Fruit fly (Drosophila melanogaster) whole organism, embryonic: ENCODE results near the gene beat-Ib.

Source experiments
- Awh ChIP-seq: fragments of 200-800 bp; sonication (Bioruptor generic); IDR thresholded peaks from 2 replicates; pipeline ENCODE4, ENCODE4 v1.3.6; 2022; ENCODE audit warnings: missing biosample characterization, missing genetic modification characterization
- Blimp-1 ChIP-seq: fragments of 200-800 bp; sonication (Bioruptor generic); optimal IDR thresholded peaks from 3 replicates; lab custom pipeline; 2018; ENCODE audit warnings: missing biosample characterization, missing genetic modification characterization, mild to moderate bottlenecking, moderate library complexity, missing genetic modification reagents
- CG1233 ChIP-seq: fragments of 200-800 bp; sonication (Bioruptor generic); optimal IDR thresholded peaks from 4 replicates; lab custom pipeline; 2018; ENCODE audit warnings: missing biosample characterization, mild to moderate bottlenecking, missing genetic modification characterization
- CG12659 ChIP-seq: fragments of 200-800 bp; sonication (Bioruptor generic); optimal IDR thresholded peaks from 3 replicates; lab custom pipeline; 2017; ENCODE audit warnings: mild to moderate bottlenecking, missing biosample characterization, missing genetic modification reagents, missing genetic modification characterization
- CG13424 ChIP-seq: fragments of 200-800 bp; sonication (Bioruptor generic); optimal IDR thresholded peaks from 2 replicates; lab custom pipeline; 2019; ENCODE audit warnings: missing biosample characterization, mild to moderate bottlenecking, missing genetic modification characterization, moderate library complexity
- CG13775 ChIP-seq: fragments of 200-800 bp; sonication (Bioruptor generic); optimal IDR thresholded peaks from 3 replicates; lab custom pipeline; 2017; ENCODE audit warnings: missing biosample characterization, mild to moderate bottlenecking, missing genetic modification characterization
- CG14050 ChIP-seq: fragments of 200-800 bp; sonication (Bioruptor generic); IDR thresholded peaks from 3 replicates; pipeline ENCODE4 v1.3.6; 2022; ENCODE audit warnings: missing biosample characterization, missing genetic modification characterization
- CG1647 ChIP-seq: fragments of 200-800 bp; sonication (Bioruptor generic); optimal IDR thresholded peaks from 3 replicates; lab custom pipeline; 2016; ENCODE audit warnings: missing biosample characterization, missing genetic modification characterization
- CG17385 ChIP-seq: fragments of 200-800 bp; sonication (Bioruptor generic); optimal IDR thresholded peaks from 3 replicates; lab custom pipeline; 2018; ENCODE audit warnings: missing biosample characterization, mild to moderate bottlenecking, missing genetic modification characterization
- CG18011 ChIP-seq: fragments of 200-800 bp; sonication (Bioruptor generic); optimal IDR thresholded peaks from 2 replicates; lab custom pipeline; 2017; ENCODE audit warnings: missing biosample characterization, missing genetic modification characterization, mild to moderate bottlenecking, moderate library complexity, missing genotype
- CG3281 ChIP-seq: fragments of 200-800 bp; sonication (Bioruptor generic); optimal IDR thresholded peaks from 3 replicates; lab custom pipeline; 2017; ENCODE audit warnings: missing biosample characterization, mild to moderate bottlenecking, missing genetic modification characterization
- CG33213 ChIP-seq: fragments of 200-800 bp; sonication (Bioruptor generic); optimal IDR thresholded peaks from 3 replicates; lab custom pipeline; 2016; ENCODE audit warnings: missing biosample characterization, missing genetic modification characterization
- CG4360 ChIP-seq: fragments of 200-800 bp; sonication (Bioruptor generic); IDR thresholded peaks from 2 replicates; pipeline ENCODE4 v1.3.6; 2022; ENCODE audit warnings: missing biosample characterization, missing genetic modification characterization
- CG6654 ChIP-seq: fragments of 200-800 bp; sonication (Bioruptor generic); optimal IDR thresholded peaks from 2 replicates; lab custom pipeline; 2017; ENCODE audit warnings: missing biosample characterization, mild to moderate bottlenecking, missing genetic modification characterization
- CG9876 ChIP-seq: fragments of 200-800 bp; sonication (Bioruptor generic); optimal IDR thresholded peaks from 2 replicates; lab custom pipeline; 2016; ENCODE audit warnings: missing biosample characterization, missing genetic modification characterization
- CoRest ChIP-seq: fragments of 200-800 bp; sonication (Bioruptor generic); optimal IDR thresholded peaks from 3 replicates; lab custom pipeline; 2018; ENCODE audit warnings: missing biosample characterization, mild to moderate bottlenecking, missing genetic modification characterization, moderate library complexity
- Dbx ChIP-seq: fragments of 200-800 bp; sonication (Bioruptor generic); IDR thresholded peaks from 3 replicates; pipeline ENCODE4 v1.3.6; 2022; ENCODE audit warnings: missing biosample characterization, missing genetic modification characterization
- ERR ChIP-seq: fragments of 200-800 bp; sonication (Bioruptor generic); optimal IDR thresholded peaks from 2 replicates; lab custom pipeline; 2016; ENCODE audit warnings: missing biosample characterization, missing genetic modification characterization
- Elba2 ChIP-seq: fragments of 200-800 bp; sonication (Bioruptor generic); optimal IDR thresholded peaks from 3 replicates; lab custom pipeline; 2016; ENCODE audit warnings: missing biosample characterization, missing genetic modification characterization
- HHEX ChIP-seq: fragments of 200-800 bp; sonication (Bioruptor generic); optimal IDR thresholded peaks from 3 replicates; lab custom pipeline; 2017; ENCODE audit warnings: missing biosample characterization, mild to moderate bottlenecking, missing genetic modification characterization, missing genetic modification reagents
- Hr39 ChIP-seq: fragments of >200 bp; optimal IDR thresholded peaks from 2 replicates; lab custom pipeline; 2017
- Myb ChIP-seq: fragments of 200-800 bp; sonication (Bioruptor generic); optimal IDR thresholded peaks from 2 replicates; lab custom pipeline; 2016; ENCODE audit warnings: missing biosample characterization, missing genetic modification characterization
- NC2β ChIP-seq: fragments of 200-800 bp; sonication (Bioruptor generic); optimal IDR thresholded peaks from 2 replicates; lab custom pipeline; 2016; ENCODE audit warnings: missing biosample characterization, missing genetic modification characterization
- Neu2 ChIP-seq: fragments of 200-800 bp; sonication (Bioruptor generic); optimal IDR thresholded peaks from 3 replicates; lab custom pipeline; 2016; ENCODE audit warnings: missing biosample characterization, missing genetic modification characterization, borderline replicate concordance
- PHDP ChIP-seq: fragments of 200-800 bp; sonication (Bioruptor generic); optimal IDR thresholded peaks from 3 replicates; lab custom pipeline; 2018; ENCODE audit warnings: missing biosample characterization, mild to moderate bottlenecking, missing genetic modification characterization, moderate library complexity
- Rfx ChIP-seq: fragments of 200-800 bp; sonication (Bioruptor generic); IDR thresholded peaks from 2 replicates; pipeline ENCODE4 v1.3.6; 2022; ENCODE audit warnings: missing biosample characterization, missing genetic modification characterization
- Stat92E ChIP-seq, 3 experiments: fragments of >200 bp in 2 of 3; fragments of 200-800 bp in 1 of 3; sonication (Bioruptor generic) in 1 of 3; optimal IDR thresholded peaks; 2 replicates each; lab custom pipeline; 2017 to 2019; ENCODE audit warnings: missing biosample characterization in 3 of 3, missing genetic modification characterization in 3 of 3, mild to moderate bottlenecking in 1 of 3, moderate library complexity in 1 of 3
- amos ChIP-seq: fragments of 200-800 bp; sonication (Bioruptor generic); IDR thresholded peaks from 2 replicates; pipeline ENCODE4 v1.3.6; 2022; ENCODE audit warnings: missing biosample characterization, missing genetic modification characterization; ENCODE audit not compliant: partially characterized antibody
- ash1 ChIP-seq: fragments of 200-800 bp; sonication (Bioruptor generic); optimal IDR thresholded peaks from 2 replicates; lab custom pipeline; 2018; ENCODE audit warnings: missing biosample characterization, mild to moderate bottlenecking, missing genetic modification characterization
- ci ChIP-seq: fragments of 200-800 bp; sonication (Bioruptor generic); IDR thresholded peaks from 3 replicates; pipeline ENCODE4 v1.3.6; 2022; ENCODE audit warnings: missing biosample characterization, missing genetic modification characterization
- crc ChIP-seq: fragments of 200-800 bp; sonication (Bioruptor generic); optimal IDR thresholded peaks from 2 replicates; lab custom pipeline; 2016; ENCODE audit warnings: missing biosample characterization, missing genetic modification characterization
- en ChIP-seq: fragments of 200-800 bp; sonication (Bioruptor generic); optimal IDR thresholded peaks from 2 replicates; lab custom pipeline; 2016; ENCODE audit warnings: missing biosample characterization, missing genetic modification characterization
- eyg ChIP-seq: fragments of 200-800 bp; sonication (Bioruptor generic); optimal IDR thresholded peaks from 3 replicates; lab custom pipeline; 2016; ENCODE audit warnings: missing biosample characterization, missing genetic modification characterization
- inv ChIP-seq: fragments of 200-800 bp; sonication (Bioruptor generic); IDR thresholded peaks from 2 replicates; pipeline ENCODE4 v1.3.6; 2022; ENCODE audit warnings: missing biosample characterization, missing genetic modification characterization; ENCODE audit not compliant: partially characterized antibody
- lab ChIP-seq: fragments of 200-800 bp; sonication (Bioruptor generic); optimal IDR thresholded peaks from 3 replicates; lab custom pipeline; 2017; ENCODE audit warnings: missing biosample characterization, missing genetic modification characterization, mild to moderate bottlenecking, moderate library complexity, missing genetic modification reagents
- maf-S ChIP-seq: fragments of 200-800 bp; sonication (Bioruptor generic); optimal IDR thresholded peaks from 2 replicates; lab custom pipeline; 2016; ENCODE audit warnings: missing biosample characterization, missing genetic modification characterization
- mirr ChIP-seq: fragments of 200-800 bp; sonication (Bioruptor generic); optimal IDR thresholded peaks from 3 replicates; lab custom pipeline; 2018; ENCODE audit warnings: missing biosample characterization, mild to moderate bottlenecking, missing genetic modification characterization
- sob ChIP-seq: fragments of 200-800 bp; sonication (Bioruptor generic); IDR thresholded peaks from 2 replicates; pipeline ENCODE4 v1.3.6; 2022; ENCODE audit warnings: missing biosample characterization, missing genetic modification characterization
- tll ChIP-seq, 2 experiments: fragments of 200-800 bp in 1 of 2; fragments of >200 bp in 1 of 2; sonication (Bioruptor generic) in 1 of 2; optimal IDR thresholded peaks; 2 replicates each; lab custom pipeline; 2017 to 2019; ENCODE audit warnings: missing biosample characterization in 2 of 2, missing genetic modification characterization in 2 of 2, mild to moderate bottlenecking in 1 of 2, moderate library complexity in 1 of 2
- unpg ChIP-seq: fragments of 200-800 bp; sonication (Bioruptor generic); optimal IDR thresholded peaks from 3 replicates; lab custom pipeline; 2018; ENCODE audit warnings: missing biosample characterization, mild to moderate bottlenecking, missing genetic modification characterization, moderate library complexity
- usp ChIP-seq: fragments of >200 bp; optimal IDR thresholded peaks from 2 replicates; lab custom pipeline; 2017; ENCODE audit warnings: missing biosample characterization, missing genetic modification characterization
- zf30C ChIP-seq: fragments of 200-800 bp; sonication (Bioruptor generic); optimal IDR thresholded peaks from 3 replicates; lab custom pipeline; 2018; ENCODE audit warnings: missing biosample characterization, mild to moderate bottlenecking, missing genetic modification characterization

The beat-Ib gene

dm6 chr2L:15912901-15913673 is 49.1 kb downstream of the beat-Ib start (continued):
- TF ChIP-seq NC2β (no peak), CG13424 (tag; lab: Kevin White, UChicago) (peak; percentile 88), CG17385 (GFP tag; lab: Kevin White, UChicago) (peak; percentile 79), CoRest (tag; lab: Kevin White, UChicago) (peak; percentile 94), amos (GFP tag; lab: Robert Waterston, UW) (peak; percentile 23; the same call in 1 of the 2 replicates), CG6654 (GFP tag; lab: Kevin White, UChicago) (peak; percentile 68), inv (GFP tag; lab: Robert Waterston, UW) (no peak), en (no peak), eyg (no peak), ash1 (no peak), maf-S (no peak), ERR (GFP tag; lab: Kevin White, UChicago) (peak; percentile 40), mirr (GFP tag; lab: Kevin White, UChicago) (peak; percentile 98), Myb (GFP tag; lab: Kevin White, UChicago) (no peak), Rfx (GFP tag; lab: Robert Waterston, UW) (peak; percentile 58), tll (GFP tag; optimal IDR thresholded peaks at IDR 0.05; lab: Kevin White, UChicago) (no peak), CG9876 (GFP tag; lab: Kevin White, UChicago) (no peak), CG1647 (no peak), CG1233 (GFP tag; lab: Kevin White, UChicago) (peak; percentile 78), Hr39 (lab: Kevin White, UChicago) (no peak), sob (GFP tag; lab: Robert Waterston, UW) (no peak), Awh (GFP tag; lab: Robert Waterston, UW) (no peak), CG18011 (GFP tag; lab: Kevin White, UChicago) (no peak), Dbx (GFP tag; lab: Robert Waterston, UW) (peak; percentile 50; the same call in 2 of the 3 replicates), HHEX (no peak), CG13775 (GFP tag; lab: Kevin White, UChicago) (peak; percentile 82), zf30C (peak; percentile 12), CG3281 (GFP tag; lab: Kevin White, UChicago) (peak; percentile 72), CG12659 (GFP tag; lab: Kevin White, UChicago) (peak; percentile 90), Neu2 (GFP tag; lab: Kevin White, UChicago) (no peak), CG14050 (GFP tag; lab: Robert Waterston, UW) (no peak), CG4360 (GFP tag; lab: Robert Waterston, UW) (no peak), usp (GFP tag; lab: Kevin White, UChicago) (no peak), Stat92E (GFP tag; optimal IDR thresholded peaks at IDR 0.05; lab: Kevin White, UChicago) (no peak), CG33213 (peak; percentile 2), Elba2 (GFP tag; lab: Kevin White, UChicago) (no peak), ci (peak; percentile 65; the same call in 1 of the 3 replicates), Blimp-1 (GFP tag; lab: Kevin White, UChicago) (no peak), crc (GFP tag; lab: Kevin White, UChicago) (no peak), PHDP (tag; lab: Kevin White, UChicago) (peak; percentile 79), unpg (peak; percentile 71), lab (peak; percentile 60)
